Fruit fly (Drosophila melanogaster): Measurements from ENCODE around the gene Brd7-9.

Gene Brd7-9

DNA sequence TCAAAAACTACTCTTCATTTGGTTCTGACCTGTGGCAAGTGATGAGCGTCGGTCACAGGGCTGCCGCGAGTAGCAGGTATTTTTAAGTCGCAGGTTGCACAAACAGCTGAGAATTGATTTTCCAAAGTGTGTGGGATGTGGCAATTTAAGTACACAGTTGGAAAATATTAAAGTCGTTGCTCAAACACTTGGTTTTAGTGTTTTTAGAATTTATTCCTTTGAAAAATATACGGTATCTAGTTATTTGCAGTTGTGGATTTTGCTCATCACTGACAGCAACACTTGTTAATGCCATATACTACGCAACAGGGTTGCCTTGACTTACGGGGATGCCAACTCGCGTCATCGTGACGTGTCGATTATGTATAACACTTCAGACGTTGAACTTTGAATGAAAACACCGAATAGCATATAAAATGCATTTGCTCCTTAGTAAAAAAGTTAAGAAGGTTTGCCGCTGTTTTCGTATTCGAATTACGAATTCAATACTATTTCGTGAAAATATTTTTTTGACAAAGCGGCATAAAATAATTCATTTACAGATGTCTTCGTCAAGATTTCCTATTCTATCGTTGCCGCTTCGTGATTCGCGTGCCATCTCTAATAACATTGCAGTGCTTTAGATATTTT is 17.3 kb downstream of the Brd7-9 start, which contains the start of the genes Herp and r2d2 (continued):
- TF ChIP-seq CG9437 (GFP tag; optimal IDR thresholded peaks at IDR 0.05) (peak; percentile 75), ken (GFP tag; IDR thresholded peaks at IDR 0.05) (peak; percentile 88), Hsf (GFP tag; optimal IDR thresholded peaks at IDR 0.05) (peak; percentile 93), Hmr (GFP tag; optimal IDR thresholded peaks at IDR 0.05) (peak; percentile 93), CG8290 (GFP tag; optimal IDR thresholded peaks at IDR 0.05) (peak; percentile 82), CG8290 (tag; optimal IDR thresholded peaks at IDR 0.05) (peak; percentile 45 to 90), hkb (optimal IDR thresholded peaks at IDR 0.05) (peak; percentile 12), hkb (GFP tag; IDR thresholded peaks at IDR 0.05) (peak; percentile 88), z (GFP tag; IDR thresholded peaks at IDR 0.05) (no peak), insv (GFP tag; optimal IDR thresholded peaks at IDR 0.05) (peak in 1 of 2 experiments; percentile 69), CG17912 (GFP tag; optimal IDR thresholded peaks at IDR 0.05) (peak; percentile 44), Hr78 (GFP tag; optimal IDR thresholded peaks at IDR 0.05) (peak in 1 of 2 experiments; percentile 91), lilli (GFP tag; optimal IDR thresholded peaks at IDR 0.05) (peak; percentile 95), Xbp1 (GFP tag; optimal IDR thresholded peaks at IDR 0.05) (peak; percentile 100), ranshi (GFP tag; IDR thresholded peaks at IDR 0.05) (peak; percentile 83; the same call in 1 of the 2 replicates), grn (GFP tag; optimal IDR thresholded peaks at IDR 0.05) (peak; percentile 28), CG18764 (GFP tag; optimal IDR thresholded peaks at IDR 0.05) (peak; percentile 85), crc (GFP tag; optimal IDR thresholded peaks at IDR 0.05) (peak; percentile 89), Jarid2 (GFP tag; optimal IDR thresholded peaks at IDR 0.05) (peak; percentile 71), corto (GFP tag; optimal IDR thresholded peaks at IDR 0.05) (peak; percentile 48), D19B (GFP tag; optimal IDR thresholded peaks at IDR 0.05) (peak; percentile 84), CG17829 (tag; optimal IDR thresholded peaks at IDR 0.05) (peak; percentile 89), CG33557 (GFP tag; optimal IDR thresholded peaks at IDR 0.05) (peak; percentile 87), CG17328 (GFP tag; IDR thresholded peaks at IDR 0.05) (peak; percentile 73), gt (GFP tag; IDR thresholded peaks at IDR 0.05) (no peak; the same call in 1 of the 2 replicates), CG9932 (GFP tag; IDR thresholded peaks at IDR 0.05) (peak; percentile 95), mirr (GFP tag; optimal IDR thresholded peaks at IDR 0.05) (peak; percentile 93), btn (GFP tag; optimal IDR thresholded peaks at IDR 0.05) (peak; percentile 81), CG12744 (GFP tag; optimal IDR thresholded peaks at IDR 0.05) (peak; percentile 81), CG8388 (GFP tag; optimal IDR thresholded peaks at IDR 0.05) (peak; percentile 73), ac (GFP tag; optimal IDR thresholded peaks at IDR 0.05) (peak; percentile 72), CG8359 (GFP tag; optimal IDR thresholded peaks at IDR 0.05; ENCODE audit: borderline replicate concordance) (peak; percentile 68), Lhr (GFP tag; optimal IDR thresholded peaks at IDR 0.05) (peak; percentile 71), Mes4 (GFP tag; optimal IDR thresholded peaks at IDR 0.05) (peak; percentile 86), Ada2b (GFP tag; IDR thresholded peaks at IDR 0.05) (peak; percentile 86), slbo (GFP tag; IDR thresholded peaks at IDR 0.05) (peak; percentile 93), CTCF (GFP tag; optimal IDR thresholded peaks at IDR 0.05) (peak; percentile 36), Dbx (GFP tag; IDR thresholded peaks at IDR 0.05) (peak; percentile 94), CG17186 (GFP tag; optimal IDR thresholded peaks at IDR 0.05) (peak; percentile 82), CG10209 (GFP tag; optimal IDR thresholded peaks at IDR 0.05) (peak; percentile 88), CG2202 (tag; optimal IDR thresholded peaks at IDR 0.05) (peak; percentile 76), Ptx1 (GFP tag; IDR thresholded peaks at IDR 0.05) (peak; percentile 91), CG18599 (GFP tag; optimal IDR thresholded peaks at IDR 0.05) (peak; percentile 94), CG12299 (tag; optimal IDR thresholded peaks at IDR 0.05) (peak; percentile 88), CG30020 (tag; optimal IDR thresholded peaks at IDR 0.05) (peak; percentile 92), CG14014 (GFP tag; IDR thresholded peaks at IDR 0.05) (peak; percentile 91), CG9797 (GFP tag; optimal IDR thresholded peaks at IDR 0.05) (peak; percentile 60), Taf1 (GFP tag; IDR thresholded peaks at IDR 0.05) (peak; percentile 81), tx (GFP tag; optimal IDR thresholded peaks at IDR 0.05) (peak; percentile 90), br (optimal IDR thresholded peaks at IDR 0.05) (no peak), Hmx (GFP tag; optimal IDR thresholded peaks at IDR 0.05) (peak; percentile 83)
